Worm (Caenorhabditis elegans): ENCODE results near the gene ZK381.2.

The ZK381.2 gene

DNA sequence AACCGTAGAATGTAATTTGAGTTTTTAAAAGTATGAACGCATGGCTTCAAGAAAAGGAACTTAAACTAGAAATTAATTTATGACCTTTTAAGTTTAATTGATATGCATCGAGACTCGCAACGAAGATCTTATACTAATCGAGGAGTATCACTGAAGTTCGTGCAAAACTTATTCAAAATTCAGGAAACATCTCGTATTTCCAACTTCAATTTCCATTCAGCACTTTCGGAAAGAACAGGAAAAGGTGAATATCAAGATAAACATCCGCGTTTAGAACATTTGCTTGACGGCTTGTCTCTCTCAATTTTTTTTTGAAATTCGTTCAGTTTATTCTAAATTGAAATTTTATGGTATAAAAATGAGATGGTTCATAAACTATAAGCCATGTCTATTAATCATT is at the start of gene ZK381.2:
ZK381.2 (plus strand) TSS at position 301 of the 400 bp plus-strand sequence.
- no peak for TF ChIP-seq skn-1 (tag; optimal IDR thresholded peaks at IDR 0.05)
- no peak for TF ChIP-seq lin-15B (tag; optimal IDR thresholded peaks at IDR 0.05)
- no peak for TF ChIP-seq tbx-2 (tag; optimal IDR thresholded peaks at IDR 0.05)
- no peak for TF ChIP-seq vab-15 (tag; optimal IDR thresholded peaks at IDR 0.05)
- TF ChIP-seq hpl-2 (GFP tag; optimal IDR thresholded peaks at IDR 0.05) = no peak
- TF ChIP-seq fkh-4 (tag; optimal IDR thresholded peaks at IDR 0.05; ENCODE audit: borderline replicate concordance) = no peak
- no peak for TF ChIP-seq sptf-1 (tag; optimal IDR thresholded peaks at IDR 0.05)
- TF ChIP-seq aly-2 (tag; optimal IDR thresholded peaks at IDR 0.05) = no peak
- TF ChIP-seq hlh-4 (tag; optimal IDR thresholded peaks at IDR 0.05) = no peak
- TF ChIP-seq C34B4.2 (tag; optimal IDR thresholded peaks at IDR 0.05) = no peak
- no peak for TF ChIP-seq snpc-4 (tag; optimal IDR thresholded peaks at IDR 0.05)
- no peak for TF ChIP-seq ceh-63 (GFP tag; optimal IDR thresholded peaks at IDR 0.05)
- TF ChIP-seq nhr-76 (tag; optimal IDR thresholded peaks at IDR 0.05) = no peak
- TF ChIP-seq efl-1 (optimal IDR thresholded peaks at IDR 0.05) = no peak
- no peak for TF ChIP-seq efl-1 (GFP tag; optimal IDR thresholded peaks at IDR 0.05 in 1 of 2)
- TF ChIP-seq irx-1 (tag; optimal IDR thresholded peaks at IDR 0.05) = no peak

DNA sequence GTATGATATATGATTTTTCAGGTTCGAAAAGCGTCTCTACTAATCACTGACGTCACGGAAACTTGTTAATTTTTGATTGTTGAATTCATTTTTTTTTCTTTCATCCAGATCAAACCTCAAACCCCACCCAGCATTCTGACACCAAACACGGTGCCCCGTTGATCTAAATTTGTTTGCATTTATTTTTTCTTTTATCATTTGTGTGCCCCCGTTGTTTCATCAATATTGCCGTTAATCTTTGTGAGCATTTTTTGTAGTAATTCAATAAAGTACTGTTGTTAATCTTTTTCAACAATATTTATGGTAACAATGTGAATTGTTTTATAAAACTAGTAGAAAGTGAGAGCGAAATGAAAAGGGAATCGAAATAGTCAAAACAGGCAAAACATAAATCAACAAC is 48.5 kb upstream of the ZK381.2 start:
- TF ChIP-seq fos-1 (tag; optimal IDR thresholded peaks at IDR 0.05) = no peak
- no peak for TF ChIP-seq xbp-1 (tag; optimal IDR thresholded peaks at IDR 0.05)
- TF ChIP-seq unc-98 (GFP tag; IDR thresholded peaks at IDR 0.05) = no peak
- no peak for TF ChIP-seq ztf-4 (tag; optimal IDR thresholded peaks at IDR 0.05)
- no peak for TF ChIP-seq nhr-47 (tag; optimal IDR thresholded peaks at IDR 0.05)
- no peak for TF ChIP-seq sptf-1 (tag; optimal IDR thresholded peaks at IDR 0.05)
- TF ChIP-seq nhr-237 (tag; optimal IDR thresholded peaks at IDR 0.05) = no peak
- TF ChIP-seq alr-1 (tag; optimal IDR thresholded peaks at IDR 0.05; ENCODE audit: borderline replicate concordance) = no peak
- TF ChIP-seq tbx-2 (tag; optimal IDR thresholded peaks at IDR 0.05) = no peak
- TF ChIP-seq unc-62 (GFP tag; optimal IDR thresholded peaks at IDR 0.05) = no peak
- TF ChIP-seq sup-37 (GFP tag; optimal IDR thresholded peaks at IDR 0.05) = no peak
- no peak for TF ChIP-seq nhr-19 (GFP tag; conservative IDR thresholded peaks at IDR 0.05)
- no peak for TF ChIP-seq ceh-88 (GFP tag; IDR thresholded peaks at IDR 0.05)
- TF ChIP-seq dsc-1 (tag; optimal IDR thresholded peaks at IDR 0.05) = no peak
- no peak for TF ChIP-seq unc-86 (tag; optimal IDR thresholded peaks at IDR 0.05)
- no peak for TF ChIP-seq nhr-12 (tag; optimal IDR thresholded peaks at IDR 0.05)

DNA sequence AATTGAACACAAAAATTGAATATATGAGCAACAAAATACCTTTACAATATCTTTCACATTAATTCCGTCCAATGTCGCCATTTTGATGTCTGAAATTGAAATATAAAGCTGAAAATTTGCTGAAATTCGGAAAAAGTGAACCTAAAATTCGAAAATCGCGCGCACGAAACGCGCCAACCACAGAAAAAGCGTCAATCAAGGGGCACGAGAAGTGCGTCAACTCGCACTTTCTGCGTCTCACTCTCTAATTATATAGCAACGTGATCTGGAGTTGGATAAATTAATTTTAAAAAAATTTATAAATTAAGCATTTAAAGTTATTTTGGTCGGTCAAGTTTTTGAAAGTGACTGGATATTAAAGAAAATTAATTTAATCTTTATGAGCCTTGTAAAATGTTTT is 46.0 kb upstream of the ZK381.2 start, which contains the start of gene ruvb-2:
ruvb-2 (minus strand) TSS at position 89 of the 400 bp plus-strand sequence.
- TF ChIP-seq aha-1 (tag; optimal IDR thresholded peaks at IDR 0.05) (peak; percentile 4), ces-1 (GFP tag; optimal IDR thresholded peaks at IDR 0.05) (no peak), unc-30 (tag; optimal IDR thresholded peaks at IDR 0.05) (no peak), efl-3 (GFP tag; optimal IDR thresholded peaks at IDR 0.05) (no peak), zag-1 (tag; optimal IDR thresholded peaks at IDR 0.05) (peak; percentile 23), unc-86 (tag; optimal IDR thresholded peaks at IDR 0.05) (peak; percentile 84), mab-9 (GFP tag; IDR thresholded peaks at IDR 0.05) (peak; percentile 65; the same call in 1 of the 2 replicates), tlp-1 (tag; optimal IDR thresholded peaks at IDR 0.05) (no peak), mef-2 (tag; optimal IDR thresholded peaks at IDR 0.05) (peak; percentile 37), nhr-84 (tag; optimal IDR thresholded peaks at IDR 0.05) (no peak), rnt-1 (tag; optimal IDR thresholded peaks at IDR 0.05) (peak; percentile 92), unc-130 (tag; optimal IDR thresholded peaks at IDR 0.05) (peak; percentile 92), ceh-90 (tag; optimal IDR thresholded peaks at IDR 0.05) (peak; percentile 8), nhr-28 (tag; optimal IDR thresholded peaks at IDR 0.05) (no peak), pag-3 (tag; optimal IDR thresholded peaks at IDR 0.05; ENCODE audit: borderline replicate concordance, insufficient read depth) (no peak), lin-14 (GFP tag; optimal IDR thresholded peaks at IDR 0.05) (peak; percentile 93), nhr-19 (GFP tag; conservative IDR thresholded peaks at IDR 0.05) (peak; percentile 89), efl-1 (optimal IDR thresholded peaks at IDR 0.05) (peak; percentile 88 to 91), efl-1 (GFP tag; optimal IDR thresholded peaks at IDR 0.05 in 1 of 2) (peak; percentile 92 to 99), isw-1 (GFP tag; IDR thresholded peaks at IDR 0.05) (peak; percentile 85), nhr-76 (tag; optimal IDR thresholded peaks at IDR 0.05) (no peak), lin-13 (GFP tag; optimal IDR thresholded peaks at IDR 0.05) (peak; percentile 87), swsn-7 (tag; optimal IDR thresholded peaks at IDR 0.05) (peak; percentile 90), ets-5 (GFP tag; IDR thresholded peaks at IDR 0.05) (no peak), ceh-63 (GFP tag; optimal IDR thresholded peaks at IDR 0.05) (no peak), mep-1 (tag; optimal IDR thresholded peaks at IDR 0.05) (peak; percentile 98), snpc-4 (tag; optimal IDR thresholded peaks at IDR 0.05) (peak; percentile 92), fkh-10 (GFP tag; optimal IDR thresholded peaks at IDR 0.05) (peak; percentile 37), elt-2 (tag; optimal IDR thresholded peaks at IDR 0.05) (peak; percentile 44)

Measured in whole organism, L1 larva.